Worm (Caenorhabditis elegans) whole organism, L4/young adult: Measurements from ENCODE around the gene pink-1.

Experiments used
- W03F9.2 ChIP-seq: fragments of 150-350 bp; optimal IDR thresholded peaks from 2 replicates; lab custom pipeline; 2014; ENCODE audit warnings: missing biosample characterization, missing genetic modification characterization
- dao-5 ChIP-seq: sonication (generic microtip); optimal IDR thresholded peaks from 2 replicates; lab custom pipeline; 2016; ENCODE audit warnings: missing genotype, missing genetic modification characterization, moderate library complexity, missing compliant biosample characterization
- him-1 ChIP-seq: sonication (generic microtip); optimal IDR thresholded peaks from 2 replicates; lab custom pipeline; 2016; ENCODE audit warnings: missing genotype, missing genetic modification reagents, missing genetic modification characterization, missing compliant biosample characterization

DNA sequence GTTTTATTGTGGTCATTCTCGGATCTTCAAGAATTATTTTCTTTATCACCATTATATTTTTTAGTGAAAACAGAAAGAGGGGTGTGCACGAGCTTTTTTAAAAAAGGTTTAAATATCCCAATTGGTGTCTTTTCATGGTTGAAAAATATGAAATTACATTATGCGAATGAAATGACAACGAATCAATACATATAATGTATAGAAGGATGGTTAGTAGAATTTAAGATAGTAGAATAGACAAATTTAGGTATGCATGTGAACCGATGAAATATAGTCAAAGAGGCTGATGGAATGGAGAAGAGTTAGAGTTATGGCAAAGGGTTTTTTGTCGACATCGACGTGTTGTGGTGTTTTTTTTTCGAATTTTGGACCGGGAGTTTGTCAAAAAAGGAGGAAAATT lies 31.0 kb downstream of the pink-1 start:
- TF ChIP-seq dao-5 (tag; lab: Kevin White, UChicago) (no peak), W03F9.2 (no peak), him-1 (tag; lab: Kevin White, UChicago) (no peak)
